Worm (Caenorhabditis elegans) whole organism, L2 larva: Measurements from ENCODE around the gene M05D6.9.

Source experiments
- C34F6.9 ChIP-seq: fragments of 150-350 bp; optimal IDR thresholded peaks from 2 replicates; lab custom pipeline; 2014; ENCODE audit warnings: missing biosample characterization, missing genetic modification characterization
- F13H6.1 ChIP-seq: sonication (generic microtip); optimal IDR thresholded peaks from 2 replicates; lab custom pipeline; 2016; ENCODE audit warnings: missing genetic modification characterization, missing compliant biosample characterization
- R02D3.7 ChIP-seq: fragments of 150-350 bp; optimal IDR thresholded peaks from 2 replicates; lab custom pipeline; 2014; ENCODE audit warnings: missing biosample characterization, missing genetic modification characterization
- alr-1 ChIP-seq: fragments of 150-350 bp; optimal IDR thresholded peaks from 2 replicates; lab custom pipeline; 2014; ENCODE audit warnings: missing biosample characterization, missing genetic modification characterization
- aly-2 ChIP-seq: fragments of 150-350 bp; optimal IDR thresholded peaks from 2 replicates; lab custom pipeline; 2014; ENCODE audit warnings: missing biosample characterization, missing genetic modification characterization
- ama-1 ChIP-seq: fragments of 150-350 bp; optimal IDR thresholded peaks from 2 replicates; lab custom pipeline; 2018; ENCODE audit warnings: inconsistent platforms
- ceh-16 ChIP-seq: fragments of 150-350 bp; optimal IDR thresholded peaks from 2 replicates; lab custom pipeline; 2014; ENCODE audit warnings: missing biosample characterization, missing genetic modification characterization
- crh-2 ChIP-seq: sonication (generic microtip); optimal IDR thresholded peaks from 2 replicates; lab custom pipeline; 2017; ENCODE audit warnings: missing biosample characterization, missing genetic modification characterization
- dmd-4 ChIP-seq: sonication (generic microtip); optimal IDR thresholded peaks from 2 replicates; lab custom pipeline; 2017; ENCODE audit warnings: missing biosample characterization, missing genetic modification characterization
- egl-27 ChIP-seq: sonication (generic microtip); optimal IDR thresholded peaks from 3 replicates; lab custom pipeline; 2017; ENCODE audit warnings: missing biosample characterization, missing genetic modification reagents, missing genetic modification characterization
- elt-1 ChIP-seq: fragments of 150-350 bp; optimal IDR thresholded peaks from 2 replicates; lab custom pipeline; 2014; ENCODE audit warnings: missing biosample characterization, missing genetic modification characterization
- elt-3 ChIP-seq: sonication (generic microtip); optimal IDR thresholded peaks from 2 replicates; lab custom pipeline; 2017; ENCODE audit warnings: missing biosample characterization, missing genetic modification characterization
- fos-1 ChIP-seq: fragments of 150-350 bp; optimal IDR thresholded peaks from 2 replicates; lab custom pipeline; 2014; ENCODE audit warnings: missing biosample characterization, missing genetic modification characterization
- gmeb-1 ChIP-seq: fragments of 150-350 bp; optimal IDR thresholded peaks from 2 replicates; lab custom pipeline; 2014; ENCODE audit warnings: missing biosample characterization, missing genetic modification characterization
- lin-11 ChIP-seq: fragments of 150-350 bp; sonication (generic microtip); optimal IDR thresholded peaks from 2 replicates; lab custom pipeline; 2014; ENCODE audit warnings: missing biosample characterization, missing genetic modification characterization, inconsistent platforms, mixed read lengths
- lin-13 ChIP-seq: fragments of 150-350 bp; optimal IDR thresholded peaks from 2 replicates; lab custom pipeline; 2014; ENCODE audit warnings: missing biosample characterization, missing genetic modification reagents, missing genetic modification characterization
- lin-39 ChIP-seq: fragments of 150-350 bp; optimal IDR thresholded peaks from 2 replicates; lab custom pipeline; 2014; ENCODE audit warnings: missing biosample characterization, missing genetic modification reagents, missing genetic modification characterization
- lsy-2 ChIP-seq, 2 experiments: fragments of 150-350 bp in 1 of 2; sonication (generic microtip) in 1 of 2; optimal IDR thresholded peaks; 2 replicates each; lab custom pipeline; 2014 to 2017; ENCODE audit warnings: missing biosample characterization in 2 of 2, missing genetic modification characterization in 2 of 2
- mbf-1 ChIP-seq: sonication (generic microtip); optimal IDR thresholded peaks from 2 replicates; lab custom pipeline; 2017; ENCODE audit warnings: missing biosample characterization, missing genetic modification characterization
- nhr-10 ChIP-seq: sonication (generic microtip); optimal IDR thresholded peaks from 2 replicates; lab custom pipeline; 2017; ENCODE audit warnings: missing biosample characterization, missing genetic modification characterization
- nhr-11 ChIP-seq: fragments of 150-350 bp; optimal IDR thresholded peaks from 2 replicates; lab custom pipeline; 2014; ENCODE audit warnings: missing biosample characterization, missing genetic modification characterization
- nhr-12 ChIP-seq: fragments of 150-350 bp; optimal IDR thresholded peaks from 2 replicates; lab custom pipeline; 2014; ENCODE audit warnings: missing biosample characterization, missing genetic modification characterization
- nhr-129 ChIP-seq: fragments of 150-350 bp; optimal IDR thresholded peaks from 2 replicates; lab custom pipeline; 2014; ENCODE audit warnings: missing biosample characterization, missing genetic modification characterization
- nhr-21 ChIP-seq: fragments of 150-350 bp; optimal IDR thresholded peaks from 2 replicates; lab custom pipeline; 2014; ENCODE audit warnings: missing biosample characterization, missing genetic modification characterization
- nhr-23 ChIP-seq: fragments of 150-350 bp; optimal IDR thresholded peaks from 2 replicates; lab custom pipeline; 2014; ENCODE audit warnings: missing biosample characterization, missing genetic modification reagents, missing genetic modification characterization
- nhr-237 ChIP-seq: fragments of 150-350 bp; optimal IDR thresholded peaks from 2 replicates; lab custom pipeline; 2014; ENCODE audit warnings: missing biosample characterization, missing genetic modification characterization
- nhr-25 ChIP-seq: fragments of 150-350 bp; sonication (generic microtip); optimal IDR thresholded peaks from 3 replicates; lab custom pipeline; 2014; ENCODE audit warnings: missing biosample characterization, missing genetic modification characterization
- peb-1 ChIP-seq: fragments of 150-350 bp; optimal IDR thresholded peaks from 2 replicates; lab custom pipeline; 2014; ENCODE audit warnings: missing biosample characterization, missing genetic modification characterization
- sem-4 ChIP-seq: fragments of 150-350 bp; optimal IDR thresholded peaks from 2 replicates; lab custom pipeline; 2014; ENCODE audit warnings: missing biosample characterization, missing genetic modification reagents, missing genetic modification characterization
- skn-1 ChIP-seq: sonication (generic microtip); optimal IDR thresholded peaks from 2 replicates; lab custom pipeline; 2017; ENCODE audit warnings: missing biosample characterization, missing genetic modification characterization
- sma-3 ChIP-seq: sonication (generic microtip); optimal IDR thresholded peaks from 2 replicates; lab custom pipeline; 2016; ENCODE audit warnings: missing genetic modification reagents, missing genetic modification characterization, missing compliant biosample characterization
- sma-9 ChIP-seq, 2 experiments: fragments of 150-350 bp in 1 of 2; sonication (generic microtip) in 1 of 2; optimal IDR thresholded peaks; 2 replicates each; lab custom pipeline; 2014 to 2016; ENCODE audit warnings: missing genetic modification characterization in 2 of 2, mild to moderate bottlenecking in 1 of 2, missing biosample characterization in 1 of 2, missing compliant biosample characterization in 1 of 2, missing genetic modification reagents in 1 of 2, moderate library complexity in 1 of 2
- snpc-4 ChIP-seq: fragments of 150-350 bp; optimal IDR thresholded peaks from 2 replicates; lab custom pipeline; 2014; ENCODE audit warnings: missing biosample characterization, missing genetic modification characterization
- unc-39 ChIP-seq: fragments of 150-350 bp; optimal IDR thresholded peaks from 2 replicates; lab custom pipeline; 2014; ENCODE audit warnings: missing biosample characterization, missing genetic modification characterization
- unc-55 ChIP-seq: fragments of 150-350 bp; sonication (generic microtip); optimal IDR thresholded peaks from 3 replicates; lab custom pipeline; 2014; ENCODE audit warnings: missing biosample characterization, missing genetic modification reagents, missing genetic modification characterization
- unc-62 ChIP-seq: fragments of 150-350 bp; optimal IDR thresholded peaks from 2 replicates; lab custom pipeline; 2014; ENCODE audit warnings: missing biosample characterization, missing genetic modification reagents, missing genetic modification characterization
- zag-1 ChIP-seq: fragments of 150-350 bp; optimal IDR thresholded peaks from 2 replicates; lab custom pipeline; 2014; ENCODE audit warnings: missing biosample characterization, missing genetic modification characterization
- ztf-1 ChIP-seq: fragments of 200-800 bp; sonication (Bioruptor generic); conservative IDR thresholded peaks from 2 replicates; pipeline ENCODE4 v1.3.6; 2022; ENCODE audit warnings: missing genetic modification characterization, missing compliant biosample characterization
- ztf-11 ChIP-seq: sonication (generic microtip); optimal IDR thresholded peaks from 2 replicates; lab custom pipeline; 2017; ENCODE audit warnings: missing biosample characterization, missing genetic modification characterization
- ztf-4 ChIP-seq: fragments of 150-350 bp; optimal IDR thresholded peaks from 2 replicates; lab custom pipeline; 2014; ENCODE audit warnings: missing biosample characterization, missing genetic modification characterization

M05D6.9 gene

DNA sequence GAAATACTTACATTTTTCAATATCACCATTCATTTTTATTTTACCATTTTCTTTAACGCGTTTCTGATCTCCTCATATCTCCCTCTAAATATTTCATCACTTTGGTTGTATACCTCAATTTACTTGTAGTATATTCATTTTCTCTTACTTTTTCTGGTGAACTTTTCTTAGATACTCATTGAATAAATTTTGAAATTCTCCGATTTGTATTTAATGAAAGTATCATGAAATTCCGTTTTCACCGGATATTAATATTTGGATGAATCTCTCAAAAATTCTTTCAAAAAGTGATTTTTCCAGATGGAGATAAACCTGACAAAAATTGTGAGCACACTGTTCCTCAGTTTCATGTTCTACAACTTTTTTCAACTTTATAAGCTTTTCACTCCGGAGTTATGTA is 24.1 kb downstream of the M05D6.9 start, which contains the start of gene T13H5.8:
Gene T13H5.8 (plus strand): TSS at position 301 of the 400 bp plus-strand sequence.
- TF ChIP-seq lin-13 (GFP tag; lab: Kevin White, UChicago) = no peak
- TF ChIP-seq ztf-11 = no peak
- TF ChIP-seq crh-2 (tag; lab: Kevin White, UChicago) = no peak
- no peak for TF ChIP-seq gmeb-1
- TF ChIP-seq nhr-12 (tag; lab: Kevin White, UChicago) = no peak
- TF ChIP-seq snpc-4 (tag; lab: Kevin White, UChicago) = no peak
- TF ChIP-seq nhr-237 (tag; lab: Kevin White, UChicago) = no peak
- no peak for TF ChIP-seq lsy-2 (tag; optimal IDR thresholded peaks at IDR 0.05; lab: Kevin White, UChicago)
- no peak for TF ChIP-seq aly-2 (tag; lab: Kevin White, UChicago)
- no peak for TF ChIP-seq nhr-23 (tag; lab: Kevin White, UChicago)
- TF ChIP-seq egl-27 (tag; lab: Kevin White, UChicago) = no peak
- no peak for TF ChIP-seq unc-62 (GFP tag; lab: Kevin White, UChicago)
- TF ChIP-seq nhr-129 = no peak
- TF ChIP-seq dmd-4 (tag; lab: Kevin White, UChicago) = no peak

DNA sequence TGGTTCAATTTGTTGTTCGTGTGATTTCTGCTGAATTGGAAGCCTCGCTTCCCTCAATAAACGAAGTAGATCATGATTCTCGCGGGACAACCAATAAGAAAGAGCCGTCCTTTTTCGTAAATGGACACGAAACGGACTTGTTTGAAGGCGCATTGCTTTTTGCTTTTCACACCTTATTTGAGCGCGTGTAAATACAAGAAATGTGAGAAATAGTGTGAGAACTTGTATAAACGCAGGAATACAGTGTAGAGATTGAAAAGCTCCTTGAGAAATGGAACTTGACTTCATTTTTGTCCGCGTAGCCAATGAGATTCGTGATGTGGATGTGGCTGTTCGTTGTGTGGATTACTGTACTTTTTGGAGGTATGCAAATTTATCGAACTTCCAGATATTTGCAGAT is 26.5 kb downstream of the M05D6.9 start, which contains the start of gene cht-2:
Gene cht-2 (plus strand): TSS at position 301 of the 400 bp plus-strand sequence.
- TF ChIP-seq egl-27 (tag; lab: Kevin White, UChicago) (no peak), nhr-10 (tag; lab: Kevin White, UChicago) (no peak)

DNA sequence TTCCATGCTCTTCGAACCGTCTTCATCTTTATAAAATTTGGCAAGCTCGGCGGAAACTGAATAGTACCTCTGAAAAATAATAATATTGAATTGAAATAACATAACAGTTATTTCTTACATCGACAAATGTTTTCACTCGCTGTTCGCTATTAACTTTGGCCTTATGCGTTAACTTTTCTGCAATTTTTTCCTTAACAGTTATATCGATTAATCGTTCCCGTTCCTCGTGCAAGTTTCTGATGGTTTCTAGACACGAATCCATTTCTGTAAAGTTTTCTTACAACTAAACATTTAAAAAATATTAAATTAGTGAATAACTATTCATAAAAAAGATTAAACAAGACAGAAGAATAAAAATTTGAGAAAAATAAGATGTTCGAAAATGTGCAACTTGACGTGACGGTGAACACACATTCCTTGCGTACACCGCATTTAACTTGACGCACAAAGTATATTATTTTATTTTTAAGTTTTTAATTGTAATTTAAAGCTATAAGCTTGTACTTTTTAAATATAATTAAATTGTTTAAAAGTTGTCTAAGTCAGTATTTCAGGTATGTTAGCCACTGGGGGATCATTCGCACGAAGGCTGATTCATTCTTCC is 31.2 kb downstream of the M05D6.9 start, which contains the start of the genes prp-9 and mrps-18B:
Gene prp-9 (minus strand): TSS at position 264 of the 604 bp plus-strand sequence.
Gene mrps-18B (plus strand): TSS at position 549 of the 604 bp plus-strand sequence.
- TF ChIP-seq dmd-4 (tag; lab: Kevin White, UChicago) = no peak
- no peak for TF ChIP-seq elt-3 (tag; lab: Kevin White, UChicago)
- peak; percentile 57 for TF ChIP-seq unc-55
- peak; percentile 15 for TF ChIP-seq crh-2 (tag; lab: Kevin White, UChicago)
- no peak for TF ChIP-seq zag-1 (tag; lab: Kevin White, UChicago)
- no peak for TF ChIP-seq R02D3.7 (tag; lab: Kevin White, UChicago)
- TF ChIP-seq sma-9 (GFP tag; optimal IDR thresholded peaks at IDR 0.05; lab: Kevin White, UChicago) = peak; percentile 16
- no peak for TF ChIP-seq sma-9 (tag; optimal IDR thresholded peaks at IDR 0.05; lab: Kevin White, UChicago)
- no peak for TF ChIP-seq ztf-1 (GFP tag; lab: Robert Waterston, UW)
- peak; percentile 28 for TF ChIP-seq gmeb-1
- no peak for TF ChIP-seq ceh-16 (tag; lab: Kevin White, UChicago)
- no peak for TF ChIP-seq fos-1 (tag; lab: Kevin White, UChicago)
- TF ChIP-seq nhr-21 (tag; lab: Kevin White, UChicago) = no peak
- TF ChIP-seq skn-1 (tag; lab: Kevin White, UChicago) = no peak
- peak in 1 of 2 experiments; percentile 74 for TF ChIP-seq lsy-2 (tag; optimal IDR thresholded peaks at IDR 0.05; lab: Kevin White, UChicago)
- no peak for TF ChIP-seq mbf-1 (tag; lab: Kevin White, UChicago)
- TF ChIP-seq ama-1 (lab: Kevin White, UChicago) = no peak
- TF ChIP-seq C34F6.9 (tag; lab: Kevin White, UChicago) = no peak
- no peak for TF ChIP-seq aly-2 (tag; lab: Kevin White, UChicago)
- TF ChIP-seq egl-27 (tag; lab: Kevin White, UChicago) = no peak
- TF ChIP-seq ztf-4 = no peak
- TF ChIP-seq unc-62 (GFP tag; lab: Kevin White, UChicago) = no peak
- TF ChIP-seq unc-39 (tag; lab: Kevin White, UChicago) = no peak
- no peak for TF ChIP-seq lin-39 (tag; lab: Kevin White, UChicago)
- TF ChIP-seq alr-1 (tag; lab: Kevin White, UChicago) = no peak
- no peak for TF ChIP-seq peb-1
- peak; percentile 11 for TF ChIP-seq sem-4 (tag; lab: Kevin White, UChicago)
- TF ChIP-seq nhr-12 (tag; lab: Kevin White, UChicago) = no peak
- no peak for TF ChIP-seq ztf-11
- peak; percentile 13 for TF ChIP-seq sma-3 (GFP tag; lab: Kevin White, UChicago)
- no peak for TF ChIP-seq nhr-25
- no peak for TF ChIP-seq nhr-11 (tag; lab: Kevin White, UChicago)
- no peak for TF ChIP-seq nhr-237 (tag; lab: Kevin White, UChicago)
- no peak for TF ChIP-seq lin-13 (GFP tag; lab: Kevin White, UChicago)
- TF ChIP-seq F13H6.1 (tag; lab: Kevin White, UChicago) = peak; percentile 34
- TF ChIP-seq lin-11 = no peak
- TF ChIP-seq elt-1 (tag; lab: Kevin White, UChicago) = no peak
